Fruit fly (Drosophila melanogaster) whole organism, prepupa: ENCODE data around the gene CG32371.

Source experiments
- CG3032 ChIP-seq: fragments of 200-800 bp; optimal IDR thresholded peaks from 2 replicates; lab custom pipeline; 2019; ENCODE audit warnings: missing biosample characterization, mild to moderate bottlenecking, missing genetic modification characterization, moderate library complexity
- CG31627 ChIP-seq: fragments of 200-800 bp; sonication (Bioruptor generic); optimal IDR thresholded peaks from 3 replicates; lab custom pipeline; 2016; ENCODE audit warnings: missing biosample characterization, missing genetic modification characterization
- CG4318 ChIP-seq: fragments of 200-800 bp; sonication (Bioruptor generic); optimal IDR thresholded peaks from 3 replicates; lab custom pipeline; 2017; ENCODE audit warnings: missing biosample characterization, mild to moderate bottlenecking, missing genetic modification characterization
- CG6163 ChIP-seq: fragments of 200-800 bp; sonication (Bioruptor generic); IDR thresholded peaks from 3 replicates; pipeline ENCODE4 v1.3.6; 2022; ENCODE audit warnings: missing biosample characterization, missing genetic modification characterization
- CG8119 ChIP-seq: fragments of 200-800 bp; sonication (Bioruptor generic); IDR thresholded peaks from 3 replicates; pipeline ENCODE4 v1.3.6; 2022; ENCODE audit warnings: missing biosample characterization, missing genetic modification characterization
- Hr39 ChIP-seq: fragments of 200-800 bp; sonication (Bioruptor generic); optimal IDR thresholded peaks from 2 replicates; lab custom pipeline; 2016; ENCODE audit warnings: missing biosample characterization, missing genetic modification characterization
- OdsH ChIP-seq: fragments of 200-800 bp; sonication (Bioruptor generic); optimal IDR thresholded peaks from 3 replicates; lab custom pipeline; 2016; ENCODE audit warnings: missing biosample characterization, missing genetic modification characterization
- Smox ChIP-seq: fragments of 200-800 bp; sonication (Bioruptor generic); optimal IDR thresholded peaks from 3 replicates; lab custom pipeline; 2016; ENCODE audit warnings: missing biosample characterization, missing genetic modification characterization
- Sox15 ChIP-seq: fragments of 200-800 bp; sonication (Bioruptor generic); optimal IDR thresholded peaks from 3 replicates; lab custom pipeline; 2016; ENCODE audit warnings: missing biosample characterization, missing genetic modification characterization
- dsx ChIP-seq: fragments of 200-800 bp; optimal IDR thresholded peaks from 3 replicates; lab custom pipeline; 2019; ENCODE audit warnings: missing biosample characterization, mild to moderate bottlenecking, missing genetic modification characterization, moderate library complexity; ENCODE audit not compliant: poor library complexity, severe bottlenecking
- lz ChIP-seq: fragments of 200-800 bp; sonication (Bioruptor generic); optimal IDR thresholded peaks from 3 replicates; lab custom pipeline; 2016; ENCODE audit warnings: missing biosample characterization, missing genetic modification characterization
- net ChIP-seq: fragments of 200-800 bp; sonication (Bioruptor generic); optimal IDR thresholded peaks from 3 replicates; lab custom pipeline; 2016; ENCODE audit warnings: missing biosample characterization, missing genetic modification characterization
- spab ChIP-seq: fragments of 200-800 bp; sonication (Bioruptor generic); optimal IDR thresholded peaks from 2 replicates; lab custom pipeline; 2017; ENCODE audit warnings: missing biosample characterization, mild to moderate bottlenecking, missing genetic modification characterization, missing genetic modification reagents

- no peak for TF ChIP-seq CG3032 (tag; lab: Kevin White, UChicago)
- no peak for TF ChIP-seq CG4318 (GFP tag; lab: Kevin White, UChicago)
- TF ChIP-seq Smox (GFP tag; lab: Kevin White, UChicago): no peak
- no peak for TF ChIP-seq spab (GFP tag; lab: Kevin White, UChicago)
- no peak for TF ChIP-seq CG6163 (GFP tag; lab: Robert Waterston, UW)
- no peak for TF ChIP-seq Hr39 (GFP tag; lab: Kevin White, UChicago)
- no peak for TF ChIP-seq Sox15 (GFP tag; lab: Kevin White, UChicago)
- TF ChIP-seq net: no peak
- no peak for TF ChIP-seq CG8119
- no peak for TF ChIP-seq dsx (GFP tag; lab: Kevin White, UChicago)
- TF ChIP-seq CG31627 (GFP tag; lab: Kevin White, UChicago): no peak
- no peak for TF ChIP-seq lz (GFP tag; lab: Kevin White, UChicago)
- TF ChIP-seq OdsH (GFP tag; lab: Kevin White, UChicago): no peak
Observed at dm6 chr3L:7741953-7742352, 26.2 kb downstream of the CG32371 start.
